Worm (Caenorhabditis elegans) whole organism, L1 larva: ENCODE data around the gene Y82E9BR.10.
A peak's percentile ranks its signal among the peaks of the same experiment; 100 is the strongest.
"Not testable (repeated sequence)": the region's sequence is repeated elsewhere in the genome, so short reads cannot be mapped to it uniquely, and the experiment has no call there.

Experiments used
- C16A3.4 ChIP-seq: fragments of 150-350 bp; optimal IDR thresholded peaks from 2 replicates; lab custom pipeline; 2014; ENCODE audit warnings: missing biosample characterization, missing genetic modification characterization
- aha-1 ChIP-seq: fragments of 150-350 bp; optimal IDR thresholded peaks from 2 replicates; lab custom pipeline; 2014; ENCODE audit warnings: missing biosample characterization, missing genetic modification characterization
- aly-2 ChIP-seq: fragments of 150-350 bp; optimal IDR thresholded peaks from 2 replicates; lab custom pipeline; 2014; ENCODE audit warnings: missing biosample characterization, missing genetic modification characterization
- ama-1 ChIP-seq: fragments of 150-350 bp; optimal IDR thresholded peaks from 2 replicates; lab custom pipeline; 2014
- ceh-8 ChIP-seq: fragments of 200-800 bp; sonication (Bioruptor generic); optimal IDR thresholded peaks from 2 replicates; lab custom pipeline; 2018; ENCODE audit warnings: mild to moderate bottlenecking, missing genetic modification characterization, moderate library complexity, missing compliant biosample characterization
- ceh-82 ChIP-seq, 3 experiments: fragments of 150-350 bp in 1 of 3; sonication (generic microtip) in 2 of 3; optimal IDR thresholded peaks; 2 replicates each; lab custom pipeline; 2014 to 2017; ENCODE audit warnings: missing biosample characterization in 3 of 3, missing genetic modification characterization in 3 of 3
- ceh-90 ChIP-seq: sonication (generic microtip); optimal IDR thresholded peaks from 2 replicates; lab custom pipeline; 2016; ENCODE audit warnings: missing genetic modification characterization, missing compliant biosample characterization
- ces-1 ChIP-seq: fragments of 150-350 bp; optimal IDR thresholded peaks from 2 replicates; lab custom pipeline; 2014; ENCODE audit warnings: missing biosample characterization, missing genetic modification reagents, missing genetic modification characterization
- dpl-1 ChIP-seq, 3 experiments: fragments of 150-350 bp in 2 of 3; sonication (generic microtip) in 1 of 3; optimal IDR thresholded peaks; 2 replicates each; lab custom pipeline; 2014 to 2017; ENCODE audit warnings: missing biosample characterization in 3 of 3, missing genetic modification characterization in 3 of 3, missing genetic modification reagents in 3 of 3
- efl-1 ChIP-seq, 4 experiments: fragments of 150-350 bp; optimal IDR thresholded peaks in 3 of 4; peaks in 1 of 4; 1 replicate in 1 of 4; 2 replicates in 3 of 4; lab custom pipeline; 2014; ENCODE audit warnings: missing biosample characterization in 2 of 4, missing genetic modification characterization in 2 of 4, missing genetic modification reagents in 2 of 4
- egl-13 ChIP-seq: sonication (generic microtip); optimal IDR thresholded peaks from 2 replicates; lab custom pipeline; 2016; ENCODE audit warnings: missing genotype, missing genetic modification reagents, missing genetic modification characterization, missing compliant biosample characterization
- elt-2 ChIP-seq: sonication (generic microtip); optimal IDR thresholded peaks from 2 replicates; lab custom pipeline; 2016; ENCODE audit warnings: missing genetic modification characterization, mild to moderate bottlenecking, inconsistent platforms, missing compliant biosample characterization, missing genetic modification reagents
- elt-3 ChIP-seq, 6 experiments: fragments of 150-350 bp in 1 of 6; sonication (generic microtip); optimal IDR thresholded peaks; 2 replicates each; lab custom pipeline; 2017 to 2018; ENCODE audit warnings: missing biosample characterization in 6 of 6, missing genetic modification characterization in 6 of 6, inconsistent platforms in 1 of 6
- ets-5 ChIP-seq: fragments of 200-800 bp; sonication (Bioruptor generic); IDR thresholded peaks from 2 replicates; pipeline ENCODE4 v1.3.6; 2022; ENCODE audit warnings: missing genetic modification characterization, missing compliant biosample characterization
- fkh-10 ChIP-seq: sonication (generic microtip); optimal IDR thresholded peaks from 2 replicates; lab custom pipeline; 2017; ENCODE audit warnings: missing biosample characterization, missing genetic modification reagents, missing genetic modification characterization
- fos-1 ChIP-seq: fragments of 150-350 bp; optimal IDR thresholded peaks from 2 replicates; lab custom pipeline; 2014; ENCODE audit warnings: missing biosample characterization, missing genetic modification characterization
- grh-1 ChIP-seq: fragments of 200-800 bp; sonication (Bioruptor generic); IDR thresholded peaks from 2 replicates; pipeline ENCODE4 v1.3.6; 2022; ENCODE audit warnings: missing genetic modification reagents, missing genetic modification characterization, missing compliant biosample characterization
- lin-13 ChIP-seq: fragments of 150-350 bp; optimal IDR thresholded peaks from 2 replicates; lab custom pipeline; 2014; ENCODE audit warnings: missing biosample characterization, missing genetic modification reagents, missing genetic modification characterization
- lin-14 ChIP-seq: fragments of 200-800 bp; sonication (Bioruptor generic); optimal IDR thresholded peaks from 2 replicates; lab custom pipeline; 2018; ENCODE audit warnings: mild to moderate bottlenecking, missing genetic modification characterization, moderate library complexity, missing compliant biosample characterization
- lin-35 ChIP-seq, 2 experiments: fragments of 150-350 bp; optimal IDR thresholded peaks; 2 replicates each; lab custom pipeline; 2014; ENCODE audit warnings: missing biosample characterization in 2 of 2, missing genetic modification characterization in 2 of 2, missing genetic modification reagents in 2 of 2
- lin-39 ChIP-seq: fragments of 150-350 bp; optimal IDR thresholded peaks from 2 replicates; lab custom pipeline; 2014; ENCODE audit warnings: missing biosample characterization, missing genetic modification reagents, missing genetic modification characterization
- lir-3 ChIP-seq: sonication (generic microtip); optimal IDR thresholded peaks from 2 replicates; lab custom pipeline; 2016; ENCODE audit warnings: mild to moderate bottlenecking, missing genetic modification characterization, moderate library complexity, missing compliant biosample characterization; ENCODE audit not compliant: poor library complexity
- mep-1 ChIP-seq: fragments of 150-350 bp; optimal IDR thresholded peaks from 2 replicates; lab custom pipeline; 2014; ENCODE audit warnings: missing biosample characterization, missing genetic modification characterization
- nhr-11 ChIP-seq: fragments of 150-350 bp; optimal IDR thresholded peaks from 2 replicates; lab custom pipeline; 2014; ENCODE audit warnings: missing biosample characterization, missing genetic modification characterization
- nhr-19 ChIP-seq: fragments of 200-800 bp; sonication (Bioruptor generic); conservative IDR thresholded peaks from 2 replicates; pipeline ENCODE4 v1.3.6; 2022; ENCODE audit warnings: missing genetic modification characterization, missing compliant biosample characterization
- nhr-28 ChIP-seq: fragments of 150-350 bp; optimal IDR thresholded peaks from 2 replicates; lab custom pipeline; 2014; ENCODE audit warnings: missing biosample characterization, missing genetic modification characterization
- nhr-47 ChIP-seq: sonication (generic microtip); optimal IDR thresholded peaks from 2 replicates; lab custom pipeline; 2016; ENCODE audit warnings: mild to moderate bottlenecking, missing genetic modification characterization, moderate library complexity, missing compliant biosample characterization
- nhr-71 ChIP-seq: sonication (generic microtip); optimal IDR thresholded peaks from 2 replicates; lab custom pipeline; 2016; ENCODE audit warnings: mild to moderate bottlenecking, missing genetic modification characterization, moderate library complexity, missing compliant biosample characterization
- nhr-77 ChIP-seq: fragments of 150-350 bp; optimal IDR thresholded peaks from 2 replicates; lab custom pipeline; 2014; ENCODE audit warnings: missing biosample characterization, missing genetic modification characterization
- nhr-85 ChIP-seq: sonication (generic microtip); peaks from one replicate; lab custom pipeline; 2016; ENCODE audit warnings: missing genetic modification characterization, inconsistent platforms, missing compliant biosample characterization
- pax-3 ChIP-seq: fragments of 200-800 bp; sonication (Bioruptor generic); optimal IDR thresholded peaks from 2 replicates; lab custom pipeline; 2018; ENCODE audit warnings: mild to moderate bottlenecking, missing genetic modification characterization, moderate library complexity, missing compliant biosample characterization
- rnt-1 ChIP-seq: sonication (generic microtip); optimal IDR thresholded peaks from 2 replicates; lab custom pipeline; 2016; ENCODE audit warnings: mild to moderate bottlenecking, missing genetic modification characterization, moderate library complexity, missing compliant biosample characterization
- skn-1 ChIP-seq: fragments of 150-350 bp; optimal IDR thresholded peaks from 2 replicates; lab custom pipeline; 2014; ENCODE audit warnings: missing biosample characterization, missing genetic modification characterization
- snu-23 ChIP-seq: sonication (generic microtip); optimal IDR thresholded peaks from 2 replicates; lab custom pipeline; 2016; ENCODE audit warnings: missing genetic modification characterization, missing compliant biosample characterization
- sptf-1 ChIP-seq: fragments of 150-350 bp; optimal IDR thresholded peaks from 2 replicates; lab custom pipeline; 2014; ENCODE audit warnings: missing biosample characterization, missing genetic modification characterization
- sup-37 ChIP-seq: fragments of 200-800 bp; sonication (Bioruptor generic); optimal IDR thresholded peaks from 2 replicates; lab custom pipeline; 2018; ENCODE audit warnings: mild to moderate bottlenecking, missing genetic modification characterization, missing compliant biosample characterization
- swsn-7 ChIP-seq: sonication (generic microtip); optimal IDR thresholded peaks from 2 replicates; lab custom pipeline; 2016; ENCODE audit warnings: missing genetic modification characterization, missing compliant biosample characterization
- tbx-2 ChIP-seq: sonication (generic microtip); optimal IDR thresholded peaks from 2 replicates; lab custom pipeline; 2016; ENCODE audit warnings: missing genetic modification characterization, missing compliant biosample characterization
- unc-130 ChIP-seq: fragments of 150-350 bp; optimal IDR thresholded peaks from 2 replicates; lab custom pipeline; 2017; ENCODE audit warnings: missing biosample characterization, missing genetic modification characterization, inconsistent platforms
- unc-62 ChIP-seq: fragments of 150-350 bp; optimal IDR thresholded peaks from 2 replicates; lab custom pipeline; 2014; ENCODE audit warnings: missing biosample characterization, missing genetic modification reagents, missing genetic modification characterization
- xbp-1 ChIP-seq: sonication (generic microtip); optimal IDR thresholded peaks from 2 replicates; lab custom pipeline; 2016; ENCODE audit warnings: missing genetic modification characterization, missing compliant biosample characterization
- ztf-11 ChIP-seq, 2 experiments: sonication (generic microtip); optimal IDR thresholded peaks; 2 replicates each; lab custom pipeline; 2016 to 2017; ENCODE audit warnings: missing genetic modification characterization in 2 of 2, missing biosample characterization in 1 of 2, missing compliant biosample characterization in 1 of 2

The Y82E9BR.10 gene

DNA sequence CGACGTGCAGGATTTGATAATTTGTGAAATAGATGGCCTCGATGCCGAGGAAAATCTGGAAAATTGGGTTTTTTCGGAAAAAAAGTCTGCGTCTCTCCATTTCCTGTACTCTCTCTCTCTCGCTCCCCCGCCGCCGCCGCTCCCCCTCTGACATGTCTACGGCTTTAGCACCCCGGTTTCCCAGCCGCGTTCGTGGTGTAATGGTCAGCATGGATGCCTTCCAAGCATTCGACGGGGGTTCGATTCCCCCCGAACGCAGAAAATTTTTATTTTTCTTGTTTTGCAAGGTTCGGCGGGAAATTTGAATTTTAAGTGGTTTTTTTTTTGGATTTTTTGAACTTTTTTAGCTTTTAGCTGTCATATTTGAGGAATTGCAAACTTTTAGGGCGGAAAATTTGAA lies 48.9 kb upstream of the Y82E9BR.10 start (continued):
- TF ChIP-seq elt-2 (tag; lab: Kevin White, UChicago) (peak; percentile 32), aha-1 (tag; lab: Kevin White, UChicago) (no peak), egl-13 (tag; lab: Kevin White, UChicago) (peak; percentile 33), sup-37 (GFP tag; lab: Kevin White, UChicago) (peak; percentile 57), tbx-2 (tag; lab: Kevin White, UChicago) (peak; percentile 49), unc-130 (tag; lab: Kevin White, UChicago) (peak; percentile 44), ztf-11 (tag; optimal IDR thresholded peaks at IDR 0.05; lab: Kevin White, UChicago) (peak in 1 of 2 experiments; percentile 32), skn-1 (peak; percentile 76), lin-14 (GFP tag; lab: Kevin White, UChicago) (peak; percentile 58), ceh-8 (GFP tag; lab: Kevin White, UChicago) (peak; percentile 53), mep-1 (tag; lab: Kevin White, UChicago) (peak; percentile 51)
- TF ChIP-seq, all 84 proteins: peak for 46

DNA sequence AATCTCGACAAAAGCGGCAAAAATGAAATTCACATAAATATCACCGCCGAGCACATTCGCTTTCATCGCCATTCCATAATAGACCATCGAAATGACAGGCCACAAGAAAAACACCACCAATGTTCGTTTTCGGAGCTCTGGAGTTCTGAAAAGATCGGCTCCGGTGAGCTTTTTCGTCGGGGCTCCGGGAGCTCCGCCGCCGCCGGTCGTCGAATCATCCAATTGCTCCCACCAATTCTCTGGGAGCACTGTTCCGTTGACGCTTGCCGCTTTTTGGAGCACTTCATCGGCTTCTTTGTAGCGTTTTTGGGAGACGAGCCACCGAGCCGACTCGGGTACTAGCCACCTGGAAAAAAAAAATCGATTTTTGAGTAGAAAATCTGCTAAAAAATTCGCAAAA lies 46.0 kb upstream of the Y82E9BR.10 start:
- TF ChIP-seq ces-1 (GFP tag; lab: Kevin White, UChicago): no peak
- TF ChIP-seq skn-1: no peak
- no peak for TF ChIP-seq lin-14 (GFP tag; lab: Kevin White, UChicago)
- TF ChIP-seq pax-3 (tag; lab: Kevin White, UChicago): no peak
- no peak for TF ChIP-seq lin-39 (tag; lab: Kevin White, UChicago)

DNA sequence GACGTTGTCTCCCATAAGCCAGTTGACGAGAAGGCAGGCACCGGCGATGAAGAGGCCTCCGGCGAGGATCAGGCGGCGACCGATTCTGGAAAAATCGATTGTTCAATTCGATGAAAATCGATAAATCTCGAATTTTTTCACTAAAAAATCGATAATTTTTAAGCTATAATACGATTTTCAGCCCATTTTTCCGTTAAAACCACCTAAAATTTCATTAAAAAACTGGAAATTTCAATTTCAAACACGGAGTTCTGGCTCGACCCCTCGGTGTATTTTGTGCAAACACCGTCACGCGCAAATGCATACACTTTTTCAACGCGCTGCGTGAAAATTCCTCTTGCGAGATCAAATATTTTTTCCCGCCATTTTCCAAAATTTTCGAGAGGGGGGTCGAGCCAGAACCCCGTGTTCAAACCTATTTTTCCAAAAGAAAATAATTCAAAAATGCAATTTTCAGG lies 45.0 kb upstream of the Y82E9BR.10 start:
- peak in 1 of 2 experiments; percentile 12 for TF ChIP-seq efl-1 (optimal IDR thresholded peaks at IDR 0.05; lab: Kevin White, UChicago)
- not testable (repeated sequence) for TF ChIP-seq efl-1 (GFP tag; optimal IDR thresholded peaks at IDR 0.05 in 1 of 2; lab: Kevin White, UChicago)

DNA sequence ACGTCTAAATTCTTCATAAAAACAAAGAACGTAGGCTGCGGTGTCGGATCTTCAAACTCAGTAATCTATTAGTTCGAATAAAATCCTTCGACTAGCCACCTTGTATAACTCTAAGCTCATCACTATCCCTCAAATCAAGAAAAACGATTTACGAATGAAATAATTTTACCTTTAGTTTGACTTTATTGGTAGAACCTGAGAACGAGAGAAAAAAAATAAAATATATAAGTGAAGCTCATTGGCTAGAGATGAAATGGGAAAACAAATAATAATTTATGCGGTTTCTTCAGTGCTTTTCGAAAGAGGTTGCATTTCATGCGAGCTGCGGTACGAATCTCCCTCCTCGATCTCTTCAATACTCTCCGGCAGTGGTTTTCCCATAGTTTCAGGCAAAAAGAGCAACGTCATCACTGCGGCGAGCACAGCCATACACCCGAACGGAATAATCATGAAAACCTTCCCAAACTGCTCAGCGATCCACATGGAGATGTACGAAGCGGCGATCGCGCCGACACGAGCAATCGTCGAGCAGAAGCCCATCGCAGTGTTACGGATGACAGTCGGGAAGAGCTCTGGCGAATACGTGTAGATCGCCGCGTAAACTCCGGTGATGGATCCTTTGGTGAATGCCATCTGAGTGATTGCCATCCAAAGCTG lies 44.4 kb upstream of the Y82E9BR.10 start:
- TF ChIP-seq snu-23 (peak; percentile 66), C16A3.4 (tag; lab: Kevin White, UChicago) (peak; percentile 39), nhr-11 (tag; lab: Kevin White, UChicago) (peak; percentile 35), dpl-1 (GFP tag; optimal IDR thresholded peaks at IDR 0.05; lab: Kevin White, UChicago) (peak in 1 of 3 experiments; percentile 2), nhr-19 (GFP tag; lab: Robert Waterston, UW) (peak; percentile 63), lin-14 (GFP tag; lab: Kevin White, UChicago) (peak; percentile 36), nhr-77 (tag; lab: Kevin White, UChicago) (peak; percentile 25), nhr-47 (tag; lab: Kevin White, UChicago) (peak; percentile 67), nhr-85 (tag; lab: Kevin White, UChicago) (peak; percentile 68), efl-1 (optimal IDR thresholded peaks at IDR 0.05; lab: Kevin White, UChicago) (peak; percentile 10 to 13), efl-1 (GFP tag; optimal IDR thresholded peaks at IDR 0.05 in 1 of 2; lab: Kevin White, UChicago) (peak in 1 of 2 experiments; percentile 92), lin-39 (tag; lab: Kevin White, UChicago) (peak; percentile 29), lir-3 (tag; lab: Kevin White, UChicago) (no peak), pax-3 (tag; lab: Kevin White, UChicago) (peak; percentile 76), lin-35 (GFP tag; optimal IDR thresholded peaks at IDR 0.05; lab: Kevin White, UChicago) (peak in 1 of 2 experiments; percentile 20), grh-1 (peak; percentile 48; the same call in 1 of the 2 replicates), aly-2 (peak; percentile 91), fkh-10 (GFP tag; lab: Kevin White, UChicago) (no peak), ceh-82 (tag; optimal IDR thresholded peaks at IDR 0.05; lab: Kevin White, UChicago) (peak in 1 of 3 experiments; percentile 11), ceh-90 (tag; lab: Kevin White, UChicago) (no peak), elt-3 (tag; optimal IDR thresholded peaks at IDR 0.05; lab: Kevin White, UChicago) (peak in 2 of 6 experiments; percentile 6 to 15), tbx-2 (tag; lab: Kevin White, UChicago) (peak; percentile 25), elt-2 (tag; lab: Kevin White, UChicago) (peak; percentile 62), xbp-1 (peak; percentile 33), unc-62 (GFP tag; lab: Kevin White, UChicago) (no peak), egl-13 (tag; lab: Kevin White, UChicago) (no peak), fos-1 (peak; percentile 35), rnt-1 (tag; lab: Kevin White, UChicago) (peak; percentile 35), ets-5 (GFP tag; lab: Robert Waterston, UW) (no peak), ama-1 (lab: Kevin White, UChicago) (peak; percentile 84), lin-13 (GFP tag; lab: Kevin White, UChicago) (peak; percentile 31), nhr-28 (no peak), swsn-7 (tag; lab: Kevin White, UChicago) (peak; percentile 64), mep-1 (tag; lab: Kevin White, UChicago) (no peak), sptf-1 (tag; lab: Kevin White, UChicago) (no peak), nhr-71 (peak; percentile 81)
